Worm (Caenorhabditis elegans) whole organism, L3 larva: ENCODE results near the gene chin-1.
A peak's percentile ranks its signal among the peaks of the same experiment; 100 is the strongest.

ENCODE experiments used
- R02D3.7 ChIP-seq: fragments of 150-350 bp; optimal IDR thresholded peaks from 2 replicates; lab custom pipeline; 2014; ENCODE audit warnings: missing biosample characterization, missing genetic modification characterization
- aly-2 ChIP-seq: fragments of 150-350 bp; optimal IDR thresholded peaks from 2 replicates; lab custom pipeline; 2014; ENCODE audit warnings: missing biosample characterization, missing genetic modification characterization
- ama-1 ChIP-seq: fragments of 150-350 bp; optimal IDR thresholded peaks from 2 replicates; lab custom pipeline; 2018
- ceh-16 ChIP-seq: sonication (generic microtip); optimal IDR thresholded peaks from 2 replicates; lab custom pipeline; 2017; ENCODE audit warnings: missing biosample characterization, missing genetic modification characterization
- ceh-28 ChIP-seq: fragments of 150-350 bp; optimal IDR thresholded peaks from 2 replicates; lab custom pipeline; 2014; ENCODE audit warnings: missing biosample characterization, missing genetic modification reagents, missing genetic modification characterization
- ceh-82 ChIP-seq: fragments of 150-350 bp; optimal IDR thresholded peaks from 2 replicates; lab custom pipeline; 2014; ENCODE audit warnings: missing biosample characterization, missing genetic modification characterization
- ceh-9 ChIP-seq: sonication (generic microtip); optimal IDR thresholded peaks from 2 replicates; lab custom pipeline; 2018; ENCODE audit warnings: missing biosample characterization, missing genetic modification characterization
- daf-12 ChIP-seq: fragments of 150-350 bp; optimal IDR thresholded peaks from 2 replicates; lab custom pipeline; 2014; ENCODE audit warnings: missing biosample characterization, missing genetic modification reagents, missing genetic modification characterization
- egl-27 ChIP-seq: sonication (generic microtip); optimal IDR thresholded peaks from 4 replicates; lab custom pipeline; 2017; ENCODE audit warnings: missing biosample characterization, missing genetic modification reagents, missing genetic modification characterization
- elt-1 ChIP-seq: fragments of 150-350 bp; optimal IDR thresholded peaks from 2 replicates; lab custom pipeline; 2014; ENCODE audit warnings: missing biosample characterization, missing genetic modification characterization
- elt-2 ChIP-seq: sonication (generic microtip); optimal IDR thresholded peaks from 2 replicates; lab custom pipeline; 2016; ENCODE audit warnings: missing genetic modification reagents, mild to moderate bottlenecking, missing genetic modification characterization, missing compliant biosample characterization
- elt-3 ChIP-seq, 3 experiments: fragments of 150-350 bp in 1 of 3; sonication (generic microtip) in 2 of 3; optimal IDR thresholded peaks; 2 replicates in 2 of 3; 4 replicates in 1 of 3; lab custom pipeline; 2014 to 2017; ENCODE audit warnings: missing biosample characterization in 3 of 3, missing genetic modification characterization in 3 of 3
- eor-1 ChIP-seq, 2 experiments: fragments of 150-350 bp; optimal IDR thresholded peaks; 2 replicates each; lab custom pipeline; 2014 to 2018; ENCODE audit warnings: missing biosample characterization in 2 of 2, missing genetic modification characterization in 2 of 2
- fkh-10 ChIP-seq: sonication (generic microtip); optimal IDR thresholded peaks from 2 replicates; lab custom pipeline; 2017; ENCODE audit warnings: missing biosample characterization, missing genetic modification reagents, missing genetic modification characterization
- fkh-2 ChIP-seq: fragments of 150-350 bp; optimal IDR thresholded peaks from 2 replicates; lab custom pipeline; 2014; ENCODE audit warnings: missing biosample characterization, missing genetic modification reagents, missing genetic modification characterization
- fos-1 ChIP-seq: fragments of 150-350 bp; optimal IDR thresholded peaks from 2 replicates; lab custom pipeline; 2014; ENCODE audit warnings: missing biosample characterization, missing genetic modification characterization
- hmg-11 ChIP-seq: sonication (generic microtip); optimal IDR thresholded peaks from 2 replicates; lab custom pipeline; 2016; ENCODE audit warnings: missing genetic modification characterization, missing compliant biosample characterization
- jun-1 ChIP-seq: fragments of 150-350 bp; optimal IDR thresholded peaks from 2 replicates; lab custom pipeline; 2014; ENCODE audit warnings: missing biosample characterization, missing genetic modification reagents, missing genetic modification characterization
- lin-15B ChIP-seq: fragments of 150-350 bp; optimal IDR thresholded peaks from 2 replicates; lab custom pipeline; 2014; ENCODE audit warnings: missing biosample characterization, missing genetic modification characterization
- lin-39 ChIP-seq: fragments of 150-350 bp; optimal IDR thresholded peaks from 2 replicates; lab custom pipeline; 2018; ENCODE audit warnings: missing biosample characterization, missing genetic modification reagents, missing genetic modification characterization
- lsy-12 ChIP-seq: sonication (generic microtip); optimal IDR thresholded peaks from 2 replicates; lab custom pipeline; 2016; ENCODE audit warnings: mild to moderate bottlenecking, missing genetic modification characterization, missing compliant biosample characterization
- mml-1 ChIP-seq: fragments of 150-350 bp; sonication (generic microtip); optimal IDR thresholded peaks from 3 replicates; lab custom pipeline; 2014; ENCODE audit warnings: missing biosample characterization, missing genetic modification characterization
- nfya-1 ChIP-seq: sonication (generic microtip); optimal IDR thresholded peaks from 2 replicates; lab custom pipeline; 2017; ENCODE audit warnings: missing genetic modification characterization, mild to moderate bottlenecking, missing compliant biosample characterization, antibody characterized with exemption, moderate library complexity; ENCODE audit not compliant: insufficient read depth
- nhr-11 ChIP-seq: fragments of 150-350 bp; optimal IDR thresholded peaks from 2 replicates; lab custom pipeline; 2014; ENCODE audit warnings: missing biosample characterization, missing genetic modification characterization
- nhr-12 ChIP-seq: fragments of 150-350 bp; optimal IDR thresholded peaks from 2 replicates; lab custom pipeline; 2014; ENCODE audit warnings: missing biosample characterization, missing genetic modification characterization
- nhr-23 ChIP-seq: fragments of 150-350 bp; optimal IDR thresholded peaks from 2 replicates; lab custom pipeline; 2014; ENCODE audit warnings: missing biosample characterization, missing genetic modification reagents, missing genetic modification characterization
- nhr-237 ChIP-seq: fragments of 150-350 bp; optimal IDR thresholded peaks from 2 replicates; lab custom pipeline; 2014; ENCODE audit warnings: missing biosample characterization, missing genetic modification characterization
- nhr-25 ChIP-seq: sonication (generic microtip); optimal IDR thresholded peaks from 2 replicates; lab custom pipeline; 2017; ENCODE audit warnings: missing biosample characterization, missing genetic modification characterization
- nhr-43 ChIP-seq: sonication (generic microtip); optimal IDR thresholded peaks from 2 replicates; lab custom pipeline; 2016; ENCODE audit warnings: mild to moderate bottlenecking, missing genetic modification characterization, missing compliant biosample characterization; ENCODE audit not compliant: poor library complexity, severe bottlenecking
- nhr-67 ChIP-seq: fragments of 150-350 bp; optimal IDR thresholded peaks from 2 replicates; lab custom pipeline; 2014; ENCODE audit warnings: missing biosample characterization, missing genetic modification characterization
- nhr-76 ChIP-seq: fragments of 150-350 bp; sonication (generic microtip); optimal IDR thresholded peaks from 5 replicates; lab custom pipeline; 2014; ENCODE audit warnings: missing biosample characterization, missing genetic modification characterization
- nhr-77 ChIP-seq: fragments of 150-350 bp; optimal IDR thresholded peaks from 2 replicates; lab custom pipeline; 2014; ENCODE audit warnings: missing biosample characterization, missing genetic modification characterization
- pha-4 ChIP-seq: fragments of 150-350 bp; optimal IDR thresholded peaks from 2 replicates; lab custom pipeline; 2014; ENCODE audit warnings: missing biosample characterization, missing genetic modification reagents, missing genetic modification characterization
- pqm-1 ChIP-seq: fragments of 150-350 bp; optimal IDR thresholded peaks from 2 replicates; lab custom pipeline; 2017; ENCODE audit warnings: missing biosample characterization, missing genetic modification characterization, inconsistent platforms
- sea-2 ChIP-seq: fragments of 150-350 bp; sonication (generic microtip); optimal IDR thresholded peaks from 4 replicates; lab custom pipeline; 2014; ENCODE audit warnings: missing biosample characterization, missing genetic modification reagents, missing genetic modification characterization
- skn-1 ChIP-seq: fragments of 150-350 bp; optimal IDR thresholded peaks from 2 replicates; lab custom pipeline; 2014; ENCODE audit warnings: missing biosample characterization, missing genetic modification characterization
- snpc-4 ChIP-seq: fragments of 150-350 bp; optimal IDR thresholded peaks from 2 replicates; lab custom pipeline; 2014; ENCODE audit warnings: missing biosample characterization, missing genetic modification characterization
- tbx-2 ChIP-seq: sonication (generic microtip); optimal IDR thresholded peaks from 2 replicates; lab custom pipeline; 2016; ENCODE audit warnings: mild to moderate bottlenecking, missing genetic modification characterization, missing compliant biosample characterization
- unc-39 ChIP-seq: sonication (generic microtip); optimal IDR thresholded peaks from 4 replicates; lab custom pipeline; 2017; ENCODE audit warnings: missing biosample characterization, missing genetic modification characterization
- unc-62 ChIP-seq: fragments of 150-350 bp; sonication (generic microtip); optimal IDR thresholded peaks from 4 replicates; lab custom pipeline; 2014; ENCODE audit warnings: missing biosample characterization, missing genetic modification reagents, missing genetic modification characterization
- zag-1 ChIP-seq: fragments of 150-350 bp; optimal IDR thresholded peaks from 2 replicates; lab custom pipeline; 2014; ENCODE audit warnings: missing biosample characterization, missing genetic modification characterization
- ztf-11 ChIP-seq: fragments of 150-350 bp; optimal IDR thresholded peaks from 2 replicates; lab custom pipeline; 2014; ENCODE audit warnings: missing biosample characterization, missing genetic modification characterization
- ztf-4 ChIP-seq: fragments of 150-350 bp; optimal IDR thresholded peaks from 2 replicates; lab custom pipeline; 2014; ENCODE audit warnings: missing biosample characterization, missing genetic modification characterization

chin-1 gene

ce11 chrIII:1037173-1037572, at the start of gene chin-1, which contains the start of gene BE0003N10.1:
Gene chin-1, minus strand, starts transcription at chrIII:1037212.
Gene BE0003N10.1, plus strand, starts transcription at chrIII:1037492.
- TF ChIP-seq fkh-10 (GFP tag; lab: Kevin White, UChicago) = no peak
- TF ChIP-seq lin-39 (tag; lab: Kevin White, UChicago) = no peak
- TF ChIP-seq ztf-4 = no peak
- TF ChIP-seq tbx-2 (tag; lab: Kevin White, UChicago) = no peak
- TF ChIP-seq ceh-82 (tag; lab: Kevin White, UChicago) = no peak
- TF ChIP-seq eor-1 (tag; optimal IDR thresholded peaks at IDR 0.05; lab: Kevin White, UChicago) = no peak
- TF ChIP-seq pha-4 (tag; lab: Kevin White, UChicago) = peak; percentile 59
- TF ChIP-seq nhr-25 (tag; lab: Kevin White, UChicago) = no peak
- peak; percentile 8 for TF ChIP-seq ceh-28
- TF ChIP-seq nhr-77 = no peak
- no peak for TF ChIP-seq R02D3.7 (tag; lab: Kevin White, UChicago)
- no peak for TF ChIP-seq lsy-12 (tag; lab: Kevin White, UChicago)
- TF ChIP-seq nhr-23 (tag; lab: Kevin White, UChicago) = peak; percentile 27
- no peak for TF ChIP-seq nhr-76 (tag; lab: Kevin White, UChicago)
- no peak for TF ChIP-seq mml-1
- no peak for TF ChIP-seq elt-3 (tag; optimal IDR thresholded peaks at IDR 0.05; lab: Kevin White, UChicago)
- no peak for TF ChIP-seq zag-1 (tag; lab: Kevin White, UChicago)
- no peak for TF ChIP-seq nhr-67 (tag; lab: Kevin White, UChicago)
- no peak for TF ChIP-seq elt-2 (tag; lab: Kevin White, UChicago)
- TF ChIP-seq ceh-9 (tag; lab: Kevin White, UChicago) = no peak
- TF ChIP-seq unc-62 (GFP tag; lab: Kevin White, UChicago) = no peak
- TF ChIP-seq nhr-11 (tag; lab: Kevin White, UChicago) = no peak
- no peak for TF ChIP-seq aly-2
- TF ChIP-seq unc-39 (tag; lab: Kevin White, UChicago) = no peak
- TF ChIP-seq ama-1 (lab: Kevin White, UChicago) = no peak
- peak; percentile 68 for TF ChIP-seq hmg-11 (tag; lab: Kevin White, UChicago)
- TF ChIP-seq nhr-43 (tag; lab: Kevin White, UChicago) = no peak
- peak; percentile 48 for TF ChIP-seq nfya-1
- TF ChIP-seq lin-15B (tag; lab: Kevin White, UChicago) = peak; percentile 61
- no peak for TF ChIP-seq fos-1 (tag; lab: Kevin White, UChicago)
- TF ChIP-seq, all 47 proteins: peak for 6

ce11 chrIII:1084971-1085370, 48.0 kb upstream of the chin-1 start:
- TF ChIP-seq ceh-28 (peak; percentile 60), aly-2 (no peak)

ce11 chrIII:1081101-1081500, 44.1 kb upstream of the chin-1 start, which contains the start of gene par-2:
Gene par-2, plus strand, starts transcription at chrIII:1081401.
- TF ChIP-seq ztf-4 (no peak), nhr-76 (tag; lab: Kevin White, UChicago) (no peak), nhr-237 (no peak), elt-1 (no peak), pqm-1 (no peak), nhr-25 (tag; lab: Kevin White, UChicago) (no peak), hmg-11 (tag; lab: Kevin White, UChicago) (no peak), sea-2 (GFP tag; lab: Kevin White, UChicago) (no peak), elt-3 (tag; optimal IDR thresholded peaks at IDR 0.05; lab: Kevin White, UChicago) (no peak), skn-1 (tag; lab: Kevin White, UChicago) (no peak), lin-39 (tag; lab: Kevin White, UChicago) (no peak)

ce11 chrIII:1080536-1080935, 43.5 kb upstream of the chin-1 start, which contains the start of the genes rab-18 and kbp-4:
Gene rab-18, minus strand, starts transcription at chrIII:1080775.
Gene kbp-4, plus strand, starts transcription at chrIII:1080901.
- TF ChIP-seq ceh-16 (tag; lab: Kevin White, UChicago) = no peak
- no peak for TF ChIP-seq ceh-9 (tag; lab: Kevin White, UChicago)
- no peak for TF ChIP-seq ztf-11 (tag; lab: Kevin White, UChicago)
- TF ChIP-seq aly-2 = no peak
- peak; percentile 95 for TF ChIP-seq lin-39 (tag; lab: Kevin White, UChicago)
- TF ChIP-seq lsy-12 (tag; lab: Kevin White, UChicago) = peak; percentile 60
- TF ChIP-seq daf-12 (tag; lab: Kevin White, UChicago) = no peak
- TF ChIP-seq elt-1 = peak; percentile 60
- no peak for TF ChIP-seq unc-62 (GFP tag; lab: Kevin White, UChicago)
- TF ChIP-seq nhr-76 (tag; lab: Kevin White, UChicago) = no peak
- TF ChIP-seq nhr-12 = no peak
- TF ChIP-seq fkh-2 (tag; lab: Kevin White, UChicago) = no peak
- TF ChIP-seq nhr-67 (tag; lab: Kevin White, UChicago) = no peak
- peak; percentile 87 for TF ChIP-seq ceh-28
- peak; percentile 96 for TF ChIP-seq nfya-1
- peak; percentile 82 for TF ChIP-seq jun-1
- TF ChIP-seq egl-27 (tag; lab: Kevin White, UChicago) = no peak
- peak; percentile 78 for TF ChIP-seq elt-2 (tag; lab: Kevin White, UChicago)
- TF ChIP-seq pha-4 (tag; lab: Kevin White, UChicago) = peak; percentile 98
- peak; percentile 46 for TF ChIP-seq zag-1 (tag; lab: Kevin White, UChicago)
- TF ChIP-seq sea-2 (GFP tag; lab: Kevin White, UChicago) = no peak
- TF ChIP-seq fos-1 (tag; lab: Kevin White, UChicago) = no peak
- TF ChIP-seq lin-15B (tag; lab: Kevin White, UChicago) = peak; percentile 99
- TF ChIP-seq fkh-10 (GFP tag; lab: Kevin White, UChicago) = peak; percentile 62
- peak; percentile 81 for TF ChIP-seq skn-1 (tag; lab: Kevin White, UChicago)
- TF ChIP-seq ztf-4 = peak; percentile 34
- peak; percentile 87 for TF ChIP-seq snpc-4
- peak; percentile 79 for TF ChIP-seq nhr-43 (tag; lab: Kevin White, UChicago)
- peak; percentile 98 for TF ChIP-seq nhr-23 (tag; lab: Kevin White, UChicago)
- TF ChIP-seq mml-1 = no peak
- TF ChIP-seq unc-39 (tag; lab: Kevin White, UChicago) = no peak
- TF ChIP-seq R02D3.7 (tag; lab: Kevin White, UChicago) = peak; percentile 80
- TF ChIP-seq tbx-2 (tag; lab: Kevin White, UChicago) = peak; percentile 70
